Fruit fly (Drosophila melanogaster) whole organism, pupa: ENCODE measurements around the gene Nf-YC.

Source experiments
- CG17806 ChIP-seq: fragments of 200-800 bp; sonication (Bioruptor generic); optimal IDR thresholded peaks from 2 replicates; lab custom pipeline; 2018; ENCODE audit warnings: missing biosample characterization, mild to moderate bottlenecking, missing genetic modification characterization, moderate library complexity
- CG8159 ChIP-seq: fragments of 200-800 bp; sonication (Bioruptor generic); optimal IDR thresholded peaks from 3 replicates; lab custom pipeline; 2018; ENCODE audit warnings: missing biosample characterization, mild to moderate bottlenecking, missing genetic modification characterization, moderate library complexity
- fd96Ca ChIP-seq: fragments of 200-800 bp; sonication (Bioruptor generic); IDR thresholded peaks from 3 replicates; pipeline ENCODE4 v1.3.6; 2022; ENCODE audit warnings: missing biosample characterization, missing genetic modification characterization
- rn ChIP-seq: fragments of 200-800 bp; sonication (Bioruptor generic); IDR thresholded peaks from 2 replicates; pipeline ENCODE4 v1.3.6; 2022; ENCODE audit warnings: missing biosample characterization, missing genetic modification characterization

DNA sequence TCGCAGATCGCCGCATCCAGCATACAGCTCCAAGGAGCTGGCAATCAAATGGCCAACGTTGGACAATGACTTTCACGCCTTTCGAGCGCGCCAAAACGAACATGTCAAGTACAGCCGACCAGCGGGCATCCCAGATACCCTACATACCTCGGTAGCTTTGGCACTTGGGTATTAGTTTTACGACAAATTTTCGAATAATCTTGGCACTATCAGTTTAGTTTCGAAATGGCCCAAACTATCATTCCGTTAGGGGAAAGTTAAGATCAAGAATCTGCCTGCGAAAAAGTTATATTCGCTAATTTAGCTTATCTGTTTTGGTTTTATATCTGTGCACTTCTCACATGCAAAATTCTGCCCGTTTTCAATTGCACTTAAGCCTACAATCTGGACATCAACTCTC, 41.9 kb downstream of the Nf-YC start:
- TF ChIP-seq rn (GFP tag; lab: Robert Waterston, UW) (no peak), CG17806 (no peak), CG8159 (tag; lab: Kevin White, UChicago) (peak; percentile 5), fd96Ca (GFP tag; lab: Robert Waterston, UW) (no peak)
